Fruit fly (Drosophila melanogaster) whole organism, embryonic: ENCODE results near the gene Ntf-2r.
A peak's percentile ranks its signal among the peaks of the same experiment; 100 is the strongest.

Experiments
- Bgb ChIP-seq: fragments of 200-800 bp; sonication (Bioruptor generic); IDR thresholded peaks from 2 replicates; pipeline ENCODE4 v1.3.6; 2022; ENCODE audit warnings: missing biosample characterization, missing genetic modification characterization; ENCODE audit not compliant: partially characterized antibody
- CG10209 ChIP-seq: fragments of 200-800 bp; sonication (Bioruptor generic); optimal IDR thresholded peaks from 3 replicates; lab custom pipeline; 2017; ENCODE audit warnings: missing biosample characterization, mild to moderate bottlenecking, missing genetic modification characterization, missing genetic modification reagents
- CG10321 ChIP-seq: fragments of 200-800 bp; sonication (Bioruptor generic); IDR thresholded peaks from 2 replicates; pipeline ENCODE4 v1.3.6; 2022; ENCODE audit warnings: missing biosample characterization, missing genetic modification characterization
- CG10654 ChIP-seq: fragments of 200-800 bp; sonication (Bioruptor generic); optimal IDR thresholded peaks from 2 replicates; lab custom pipeline; 2016; ENCODE audit warnings: missing biosample characterization, missing genetic modification characterization
- CG13287 ChIP-seq: fragments of 200-800 bp; sonication (Bioruptor generic); IDR thresholded peaks from 2 replicates; pipeline ENCODE4 v1.3.6; 2022; ENCODE audit warnings: missing biosample characterization, missing genetic modification characterization; ENCODE audit not compliant: partially characterized antibody
- CG13624 ChIP-seq: fragments of 200-800 bp; sonication (Bioruptor generic); optimal IDR thresholded peaks from 2 replicates; lab custom pipeline; 2016; ENCODE audit warnings: missing biosample characterization, missing genetic modification characterization
- CG15073 ChIP-seq: fragments of 200-800 bp; sonication (Bioruptor generic); optimal IDR thresholded peaks from 2 replicates; lab custom pipeline; 2016; ENCODE audit warnings: missing biosample characterization, missing genetic modification characterization
- CG15696 ChIP-seq: fragments of 200-800 bp; sonication (Bioruptor generic); optimal IDR thresholded peaks from 2 replicates; lab custom pipeline; 2019; ENCODE audit warnings: missing biosample characterization, mild to moderate bottlenecking, missing genetic modification characterization, moderate library complexity
- CG1603 ChIP-seq: fragments of 200-800 bp; sonication (Bioruptor generic); optimal IDR thresholded peaks from 2 replicates; lab custom pipeline; 2019; ENCODE audit warnings: missing biosample characterization, mild to moderate bottlenecking, missing genetic modification characterization, moderate library complexity
- CG16815 ChIP-seq: fragments of 200-800 bp; sonication (Bioruptor generic); optimal IDR thresholded peaks from 3 replicates; lab custom pipeline; 2017; ENCODE audit warnings: missing biosample characterization, mild to moderate bottlenecking, missing genetic modification characterization
- CG17186 ChIP-seq: fragments of 200-800 bp; sonication (Bioruptor generic); optimal IDR thresholded peaks from 3 replicates; lab custom pipeline; 2017; ENCODE audit warnings: missing biosample characterization, missing genetic modification reagents, missing genetic modification characterization
- CG17802 ChIP-seq: fragments of 200-800 bp; sonication (Bioruptor generic); optimal IDR thresholded peaks from 2 replicates; lab custom pipeline; 2018; ENCODE audit warnings: missing biosample characterization, mild to moderate bottlenecking, missing genetic modification characterization, moderate library complexity
- CG2116 ChIP-seq: fragments of 200-800 bp; sonication (Bioruptor generic); optimal IDR thresholded peaks from 3 replicates; lab custom pipeline; 2018; ENCODE audit warnings: missing biosample characterization, mild to moderate bottlenecking, missing genetic modification characterization
- CG3163 ChIP-seq: fragments of 200-800 bp; sonication (Bioruptor generic); optimal IDR thresholded peaks from 3 replicates; lab custom pipeline; 2016; ENCODE audit warnings: missing biosample characterization, missing genetic modification characterization
- CG32767 ChIP-seq: fragments of 200-800 bp; sonication (Bioruptor generic); IDR thresholded peaks from 2 replicates; pipeline ENCODE4 v1.3.6; 2022; ENCODE audit warnings: missing biosample characterization, missing genetic modification characterization
- CG33213 ChIP-seq: fragments of 200-800 bp; sonication (Bioruptor generic); optimal IDR thresholded peaks from 3 replicates; lab custom pipeline; 2016; ENCODE audit warnings: missing biosample characterization, missing genetic modification characterization
- CG3838 ChIP-seq: fragments of 200-800 bp; sonication (Bioruptor generic); optimal IDR thresholded peaks from 3 replicates; lab custom pipeline; 2016; ENCODE audit warnings: missing biosample characterization, missing genetic modification characterization
- CG3847 ChIP-seq: fragments of 200-800 bp; sonication (Bioruptor generic); IDR thresholded peaks from 2 replicates; pipeline ENCODE4 v1.3.6; 2022; ENCODE audit warnings: missing biosample characterization, missing genetic modification characterization
- CG3995 ChIP-seq: fragments of 200-800 bp; sonication (Bioruptor generic); optimal IDR thresholded peaks from 3 replicates; lab custom pipeline; 2016; ENCODE audit warnings: missing biosample characterization, missing genetic modification characterization
- Doc3 ChIP-seq: fragments of 200-800 bp; sonication (Bioruptor generic); IDR thresholded peaks from 3 replicates; pipeline ENCODE4 v1.3.6; 2022; ENCODE audit warnings: missing biosample characterization, missing genetic modification characterization; ENCODE audit not compliant: partially characterized antibody
- Dref ChIP-seq: fragments of 200-800 bp; sonication (Bioruptor generic); IDR thresholded peaks from 2 replicates; pipeline ENCODE4 v1.3.6; 2022; ENCODE audit warnings: missing biosample characterization, missing genetic modification characterization
- ERR ChIP-seq: fragments of 200-800 bp; sonication (Bioruptor generic); optimal IDR thresholded peaks from 2 replicates; lab custom pipeline; 2016; ENCODE audit warnings: missing biosample characterization, missing genetic modification characterization
- Ets65A ChIP-seq: fragments of 200-800 bp; sonication (Bioruptor generic); peaks from one replicate; lab custom pipeline; 2016; ENCODE audit warnings: missing biosample characterization, missing genetic modification characterization
- HLH4C ChIP-seq: fragments of 200-800 bp; sonication (Bioruptor generic); IDR thresholded peaks from 3 replicates; pipeline ENCODE4 v1.3.6; 2022; ENCODE audit warnings: missing biosample characterization, missing genetic modification characterization; ENCODE audit not compliant: partially characterized antibody
- HmgD ChIP-seq: fragments of 200-800 bp; sonication (Bioruptor generic); optimal IDR thresholded peaks from 3 replicates; lab custom pipeline; 2016; ENCODE audit warnings: missing biosample characterization, missing genetic modification characterization
- Hmx ChIP-seq: fragments of 200-800 bp; sonication (Bioruptor generic); optimal IDR thresholded peaks from 2 replicates; lab custom pipeline; 2016; ENCODE audit warnings: missing biosample characterization, missing genetic modification characterization
- Lhr ChIP-seq: fragments of 200-800 bp; sonication (Bioruptor generic); optimal IDR thresholded peaks from 3 replicates; lab custom pipeline; 2017; ENCODE audit warnings: mild to moderate bottlenecking, missing biosample characterization, missing genetic modification reagents, missing genetic modification characterization
- MESR4 ChIP-seq: fragments of 200-800 bp; sonication (Bioruptor generic); optimal IDR thresholded peaks from 2 replicates; lab custom pipeline; 2018; ENCODE audit warnings: missing biosample characterization, mild to moderate bottlenecking, missing genetic modification characterization, moderate library complexity
- Med ChIP-seq: fragments of 200-800 bp; sonication (Bioruptor generic); peaks from one replicate; lab custom pipeline; 2016; ENCODE audit warnings: missing biosample characterization, missing genetic modification characterization, mild to moderate bottlenecking, inconsistent platforms, moderate library complexity
- Pdp1 ChIP-seq, 2 experiments: fragments of 200-800 bp; sonication (Bioruptor generic); optimal IDR thresholded peaks; 3 replicates each; lab custom pipeline; 2016; ENCODE audit warnings: missing biosample characterization in 2 of 2, missing genetic modification characterization in 2 of 2, mild to moderate bottlenecking in 1 of 2, moderate library complexity in 1 of 2
- Rfx ChIP-seq: fragments of 200-800 bp; sonication (Bioruptor generic); IDR thresholded peaks from 2 replicates; pipeline ENCODE4 v1.3.6; 2022; ENCODE audit warnings: missing biosample characterization, missing genetic modification characterization
- Scr ChIP-seq: fragments of 200-800 bp; sonication (Bioruptor generic); IDR thresholded peaks from 2 replicates; pipeline ENCODE4 v1.3.6; 2022; ENCODE audit warnings: missing biosample characterization, missing genetic modification characterization; ENCODE audit not compliant: partially characterized antibody
- Sin3A ChIP-seq: fragments of >200 bp; optimal IDR thresholded peaks from 2 replicates; lab custom pipeline; 2018
- Sry-δ ChIP-seq: fragments of 200-800 bp; sonication (Bioruptor generic); optimal IDR thresholded peaks from 2 replicates; lab custom pipeline; 2016; ENCODE audit warnings: missing biosample characterization, missing genetic modification characterization
- amos ChIP-seq: fragments of 200-800 bp; sonication (Bioruptor generic); IDR thresholded peaks from 2 replicates; pipeline ENCODE4 v1.3.6; 2022; ENCODE audit warnings: missing biosample characterization, missing genetic modification characterization; ENCODE audit not compliant: partially characterized antibody
- bbx ChIP-seq: fragments of 200-800 bp; sonication (Bioruptor generic); IDR thresholded peaks from 2 replicates; pipeline ENCODE4 v1.3.6; 2022; ENCODE audit warnings: missing biosample characterization, missing genetic modification characterization; ENCODE audit not compliant: partially characterized antibody
- chinmo ChIP-seq: fragments of 200-800 bp; sonication (Bioruptor generic); IDR thresholded peaks from 4 replicates; pipeline ENCODE4 v1.3.6; 2022; ENCODE audit warnings: missing biosample characterization, missing genetic modification characterization; ENCODE audit not compliant: partially characterized antibody
- dm ChIP-seq: fragments of 200-800 bp; sonication (Bioruptor generic); optimal IDR thresholded peaks from 3 replicates; lab custom pipeline; 2016; ENCODE audit warnings: missing biosample characterization, missing genetic modification characterization
- hb ChIP-seq: fragments of 200-800 bp; sonication (Bioruptor generic); IDR thresholded peaks from 3 replicates; pipeline ENCODE4 v1.3.6; 2022; ENCODE audit warnings: missing biosample characterization, missing genetic modification characterization; ENCODE audit not compliant: partially characterized antibody
- otp ChIP-seq: fragments of 200-800 bp; sonication (Bioruptor generic); IDR thresholded peaks from 3 replicates; pipeline ENCODE4, ENCODE4 v1.3.6; 2022; ENCODE audit warnings: missing biosample characterization, missing genetic modification characterization
- pita ChIP-seq: fragments of 200-800 bp; sonication (Bioruptor generic); optimal IDR thresholded peaks from 2 replicates; lab custom pipeline; 2017; ENCODE audit warnings: missing biosample characterization, mild to moderate bottlenecking, missing genetic modification characterization
- row ChIP-seq: fragments of 200-800 bp; sonication (Bioruptor generic); IDR thresholded peaks from 3 replicates; pipeline ENCODE4 v1.3.6; 2022; ENCODE audit warnings: missing biosample characterization, missing genetic modification characterization
- schlank ChIP-seq: fragments of 200-800 bp; sonication (Bioruptor generic); optimal IDR thresholded peaks from 2 replicates; lab custom pipeline; 2018; ENCODE audit warnings: missing biosample characterization, mild to moderate bottlenecking, missing genetic modification characterization
- sens ChIP-seq: fragments of 200-800 bp; sonication (Bioruptor generic); peaks from one replicate; lab custom pipeline; 2016; ENCODE audit warnings: missing biosample characterization, missing genetic modification characterization
- sna ChIP-seq: fragments of 200-800 bp; sonication (Bioruptor generic); IDR thresholded peaks from 2 replicates; pipeline ENCODE4 v1.3.6; 2022; ENCODE audit warnings: missing biosample characterization, missing genetic modification characterization; ENCODE audit not compliant: partially characterized antibody
- stwl ChIP-seq: fragments of 200-800 bp; sonication (Bioruptor generic); optimal IDR thresholded peaks from 3 replicates; lab custom pipeline; 2018; ENCODE audit warnings: missing biosample characterization, mild to moderate bottlenecking, missing genetic modification characterization, moderate library complexity
- unc-4 ChIP-seq: fragments of 200-800 bp; sonication (Bioruptor generic); IDR thresholded peaks from 2 replicates; pipeline ENCODE4 v1.3.6; 2022; ENCODE audit warnings: missing biosample characterization, missing genetic modification characterization; ENCODE audit not compliant: partially characterized antibody
- zen2 ChIP-seq: fragments of 200-800 bp; sonication (Bioruptor generic); IDR thresholded peaks from 3 replicates; pipeline ENCODE4 v1.3.6; 2022; ENCODE audit warnings: missing biosample characterization, missing genetic modification characterization; ENCODE audit not compliant: partially characterized antibody
- zfh1 ChIP-seq: fragments of 200-800 bp; sonication (Bioruptor generic); IDR thresholded peaks from 3 replicates; pipeline ENCODE4 v1.3.6; 2022; ENCODE audit warnings: missing biosample characterization, missing genetic modification characterization

Ntf-2r gene

dm6 chr2L:18454128-18454788 lies at the start of gene Ntf-2r, which contains the start of gene bsf:
Gene Ntf-2r (plus strand): TSS chr2L:18454649.
Gene bsf (minus strand): TSS chr2L:18454587.
- 0 out of 2 replicates have a peak, but pooled peaks have one; percentile 9 for TF ChIP-seq Rfx
- TF ChIP-seq CG13624 = peak; percentile 14
- peak; percentile 75; the same call in 1 of the 4 replicates for TF ChIP-seq chinmo (GFP tag; lab: Robert Waterston, UW)
- TF ChIP-seq CG17186 (GFP tag; lab: Kevin White, UChicago) = peak; percentile 53
- 0 out of 2 replicates have a peak, but pooled peaks have one; percentile 41 for TF ChIP-seq CG3847 (GFP tag; lab: Robert Waterston, UW)
- peak; percentile 86 for TF ChIP-seq Med (GFP tag; lab: Kevin White, UChicago)
- TF ChIP-seq otp (GFP tag; lab: Robert Waterston, UW) = no peak
- TF ChIP-seq CG17802 (tag; lab: Kevin White, UChicago) = peak; percentile 28
- TF ChIP-seq CG10321 (GFP tag; lab: Robert Waterston, UW) = no peak
- TF ChIP-seq CG16815 = no peak
- TF ChIP-seq Sry-δ = peak; percentile 79
- peak; percentile 90 for TF ChIP-seq zen2 (GFP tag; lab: Robert Waterston, UW)
- peak; percentile 51 for TF ChIP-seq pita
- peak; percentile 77 for TF ChIP-seq CG3995 (GFP tag; lab: Kevin White, UChicago)
- TF ChIP-seq Dref (GFP tag; lab: Robert Waterston, UW) = peak; percentile 93
- TF ChIP-seq Hmx (GFP tag; lab: Kevin White, UChicago) = no peak
- TF ChIP-seq CG13287 (GFP tag; lab: Robert Waterston, UW) = peak; percentile 94
- TF ChIP-seq unc-4 (GFP tag; lab: Robert Waterston, UW) = peak; percentile 90
- TF ChIP-seq sna = peak; percentile 84
- peak; percentile 27 for TF ChIP-seq CG3838 (GFP tag; lab: Kevin White, UChicago)
- peak; percentile 90 for TF ChIP-seq stwl (tag; lab: Kevin White, UChicago)
- peak; percentile 46; the same call in 1 of the 3 replicates for TF ChIP-seq zfh1 (GFP tag; lab: Robert Waterston, UW)
- TF ChIP-seq Doc3 (GFP tag; lab: Robert Waterston, UW) = peak; percentile 85
- peak; percentile 92 for TF ChIP-seq bbx (GFP tag; lab: Robert Waterston, UW)
- peak; percentile 87 for TF ChIP-seq hb (GFP tag; lab: Robert Waterston, UW)
- peak; percentile 15 for TF ChIP-seq HmgD (GFP tag; lab: Kevin White, UChicago)
- peak; percentile 63 for TF ChIP-seq dm (GFP tag; lab: Kevin White, UChicago)
- peak; percentile 93 for TF ChIP-seq amos (GFP tag; lab: Robert Waterston, UW)
- TF ChIP-seq CG3163 = peak; percentile 3
- no peak for TF ChIP-seq schlank (tag; lab: Kevin White, UChicago)
- peak; percentile 88 for TF ChIP-seq Scr
- TF ChIP-seq MESR4 (GFP tag; lab: Kevin White, UChicago) = peak; percentile 67
- no peak for TF ChIP-seq ERR (GFP tag; lab: Kevin White, UChicago)
- TF ChIP-seq CG10209 = no peak
- no peak for TF ChIP-seq CG10654
- no peak for TF ChIP-seq CG32767 (GFP tag; lab: Robert Waterston, UW)
- TF ChIP-seq CG33213 (GFP tag; lab: Kevin White, UChicago) = no peak
- TF ChIP-seq CG1603 (tag; lab: Kevin White, UChicago) = peak; percentile 76
- TF ChIP-seq CG15073 (GFP tag; lab: Kevin White, UChicago) = no peak
- no peak for TF ChIP-seq CG15696
- peak; percentile 60 for TF ChIP-seq CG2116
- TF ChIP-seq HLH4C (GFP tag; lab: Robert Waterston, UW) = peak; percentile 89
- TF ChIP-seq Pdp1 (GFP tag; optimal IDR thresholded peaks at IDR 0.05; lab: Kevin White, UChicago) = peak in 1 of 2 experiments; percentile 96
- TF ChIP-seq Bgb (GFP tag; lab: Robert Waterston, UW) = peak; percentile 94
- TF ChIP-seq Sin3A = peak; percentile 72
- TF ChIP-seq sens (GFP tag; lab: Kevin White, UChicago) = peak; percentile 60
- peak; percentile 41; the same call in 1 of the 3 replicates for TF ChIP-seq row
- TF ChIP-seq Ets65A = peak; percentile 69
- TF ChIP-seq Lhr (GFP tag; lab: Kevin White, UChicago) = peak; percentile 45
